Worm (Caenorhabditis elegans) whole organism, young adult: Measurements from ENCODE around the gene R148.5.
A peak's percentile ranks its signal among the peaks of the same experiment; 100 is the strongest.

Experiments used
- D2030.7 ChIP-seq: fragments of 200-800 bp; sonication (Bioruptor generic); IDR thresholded peaks from 2 replicates; pipeline ENCODE4 v1.3.6; 2022; ENCODE audit warnings: missing genetic modification reagents, missing genetic modification characterization, missing compliant biosample characterization
- F10E7.11 ChIP-seq: sonication (generic microtip); optimal IDR thresholded peaks from 2 replicates; lab custom pipeline; 2017; ENCODE audit warnings: mild to moderate bottlenecking, missing genetic modification characterization, moderate library complexity, missing compliant biosample characterization
- F22D6.2 ChIP-seq: sonication (generic microtip); optimal IDR thresholded peaks from 2 replicates; lab custom pipeline; 2016; ENCODE audit warnings: mild to moderate bottlenecking, missing genetic modification characterization, missing compliant biosample characterization
- F52B5.7 ChIP-seq: sonication (generic microtip); optimal IDR thresholded peaks from 2 replicates; lab custom pipeline; 2016; ENCODE audit warnings: mild to moderate bottlenecking, missing genetic modification characterization, missing compliant biosample characterization
- F57A8.1 ChIP-seq: fragments of 200-800 bp; sonication (Bioruptor generic); optimal IDR thresholded peaks from 2 replicates; lab custom pipeline; 2018; ENCODE audit warnings: mild to moderate bottlenecking, missing genetic modification characterization, moderate library complexity, missing compliant biosample characterization
- Y53G8AR.9 ChIP-seq: fragments of 200-800 bp; sonication (Bioruptor generic); conservative IDR thresholded peaks from 2 replicates; pipeline ENCODE4 v1.3.6; 2022; ENCODE audit warnings: missing genetic modification reagents, missing genetic modification characterization, missing compliant biosample characterization
- akir-1 ChIP-seq: fragments of 200-800 bp; sonication (Bioruptor generic); optimal IDR thresholded peaks from 2 replicates; lab custom pipeline; 2018; ENCODE audit warnings: mild to moderate bottlenecking, missing genetic modification characterization, moderate library complexity, missing compliant biosample characterization
- attf-5 ChIP-seq: fragments of 200-800 bp; sonication (Bioruptor generic); optimal IDR thresholded peaks from 2 replicates; lab custom pipeline; 2018; ENCODE audit warnings: mild to moderate bottlenecking, missing genetic modification characterization, missing compliant biosample characterization
- cebp-2 ChIP-seq: fragments of 200-800 bp; sonication (Bioruptor generic); IDR thresholded peaks from 2 replicates; pipeline ENCODE4 v1.3.6; 2022; ENCODE audit warnings: missing genetic modification characterization, missing compliant biosample characterization
- ceh-58 ChIP-seq: fragments of 200-800 bp; sonication (Bioruptor generic); IDR thresholded peaks from 2 replicates; pipeline ENCODE4 v1.3.6; 2022; ENCODE audit warnings: missing genetic modification characterization, missing compliant biosample characterization
- efl-1 ChIP-seq: fragments of 150-350 bp; optimal IDR thresholded peaks from 2 replicates; lab custom pipeline; 2014; ENCODE audit warnings: missing biosample characterization, missing genetic modification reagents, missing genetic modification characterization
- egl-18 ChIP-seq: fragments of 200-800 bp; sonication (Bioruptor generic); IDR thresholded peaks from 2 replicates; pipeline ENCODE4 v1.3.6; 2022; ENCODE audit warnings: missing genetic modification reagents, missing genetic modification characterization, missing compliant biosample characterization
- egrh-3 ChIP-seq: fragments of 200-800 bp; sonication (Bioruptor generic); IDR thresholded peaks from 2 replicates; pipeline ENCODE4 v1.3.6; 2022; ENCODE audit warnings: missing genetic modification reagents, missing genetic modification characterization, missing compliant biosample characterization
- ekl-4 ChIP-seq: fragments of 200-800 bp; sonication (Bioruptor generic); IDR thresholded peaks from 2 replicates; pipeline ENCODE4 v1.3.6; 2022; ENCODE audit warnings: missing genetic modification reagents, missing genetic modification characterization, missing compliant biosample characterization
- fkh-3 ChIP-seq: sonication (generic microtip); optimal IDR thresholded peaks from 2 replicates; lab custom pipeline; 2016; ENCODE audit warnings: mild to moderate bottlenecking, missing genetic modification characterization, missing compliant biosample characterization
- gei-17 ChIP-seq: fragments of 200-800 bp; sonication (Bioruptor generic); optimal IDR thresholded peaks from 2 replicates; lab custom pipeline; 2018; ENCODE audit warnings: mild to moderate bottlenecking, missing genetic modification characterization, missing compliant biosample characterization
- him-1 ChIP-seq: sonication (generic microtip); optimal IDR thresholded peaks from 2 replicates; lab custom pipeline; 2016; ENCODE audit warnings: missing genotype, missing genetic modification reagents, missing genetic modification characterization, missing compliant biosample characterization
- hmg-1.2 ChIP-seq: fragments of 200-800 bp; sonication (Bioruptor generic); IDR thresholded peaks from 2 replicates; pipeline ENCODE4 v1.3.6; 2022; ENCODE audit warnings: missing genetic modification reagents, missing genetic modification characterization, missing compliant biosample characterization
- hmg-20 ChIP-seq: fragments of 200-800 bp; sonication (Bioruptor generic); IDR thresholded peaks from 2 replicates; pipeline ENCODE4 v1.3.6; 2022; ENCODE audit warnings: missing genetic modification reagents, missing genetic modification characterization, missing compliant biosample characterization
- hrde-1 ChIP-seq: sonication (generic microtip); optimal IDR thresholded peaks from 2 replicates; lab custom pipeline; 2016; ENCODE audit warnings: missing genetic modification characterization, mild to moderate bottlenecking, missing compliant biosample characterization, moderate library complexity, missing genotype, missing genetic modification reagents, borderline replicate concordance
- hsf-1 ChIP-seq: fragments of 200-800 bp; sonication (Bioruptor generic); IDR thresholded peaks from 2 replicates; pipeline ENCODE4 v1.3.6; 2022; ENCODE audit warnings: missing genetic modification reagents, missing genetic modification characterization, missing compliant biosample characterization
- let-526 ChIP-seq: fragments of 200-800 bp; sonication (Bioruptor generic); IDR thresholded peaks from 2 replicates; pipeline ENCODE4 v1.3.6; 2022; ENCODE audit warnings: missing genetic modification reagents, missing genetic modification characterization, missing compliant biosample characterization
- lin-54 ChIP-seq: fragments of 200-800 bp; sonication (Bioruptor generic); optimal IDR thresholded peaks from 2 replicates; lab custom pipeline; 2018; ENCODE audit warnings: mild to moderate bottlenecking, missing genetic modification characterization, missing compliant biosample characterization
- lsy-27 ChIP-seq: sonication (generic microtip); optimal IDR thresholded peaks from 2 replicates; lab custom pipeline; 2017; ENCODE audit warnings: missing genetic modification characterization, mild to moderate bottlenecking, missing compliant biosample characterization, antibody characterized with exemption, missing genotype, borderline replicate concordance; ENCODE audit not compliant: insufficient read depth
- madf-3 ChIP-seq: fragments of 200-800 bp; sonication (Bioruptor generic); IDR thresholded peaks from 2 replicates; pipeline ENCODE4 v1.3.6; 2022; ENCODE audit warnings: missing genetic modification reagents, missing genetic modification characterization, missing compliant biosample characterization
- madf-8 ChIP-seq: fragments of 200-800 bp; sonication (Bioruptor generic); conservative IDR thresholded peaks from 2 replicates; pipeline ENCODE4 v1.3.6; 2022; ENCODE audit warnings: missing genetic modification reagents, missing genetic modification characterization, missing compliant biosample characterization
- mcd-1 ChIP-seq: fragments of 200-800 bp; sonication (Bioruptor generic); IDR thresholded peaks from 2 replicates; pipeline ENCODE4 v1.3.6; 2022; ENCODE audit warnings: missing genetic modification reagents, missing genetic modification characterization, missing compliant biosample characterization
- nfya-1 ChIP-seq: sonication (generic microtip); optimal IDR thresholded peaks from 2 replicates; lab custom pipeline; 2017; ENCODE audit warnings: antibody characterized with exemption, missing compliant biosample characterization, missing genetic modification characterization, borderline replicate concordance; ENCODE audit not compliant: insufficient read depth
- nhr-90 ChIP-seq: sonication (generic microtip); optimal IDR thresholded peaks from 2 replicates; lab custom pipeline; 2016; ENCODE audit warnings: missing genotype, mild to moderate bottlenecking, missing genetic modification characterization, missing compliant biosample characterization
- rec-8 ChIP-seq, 2 experiments: sonication (generic microtip); optimal IDR thresholded peaks; 2 replicates each; lab custom pipeline; 2016; ENCODE audit warnings: mild to moderate bottlenecking in 2 of 2, missing genetic modification characterization in 2 of 2, missing genetic modification reagents in 2 of 2, missing genotype in 2 of 2, missing biosample characterization in 1 of 2, missing compliant biosample characterization in 1 of 2, moderate library complexity in 1 of 2
- repo-1 ChIP-seq: sonication (generic microtip); optimal IDR thresholded peaks from 2 replicates; lab custom pipeline; 2017; ENCODE audit warnings: mild to moderate bottlenecking, missing genetic modification characterization, missing compliant biosample characterization
- snpc-1.1 ChIP-seq: sonication (generic microtip); optimal IDR thresholded peaks from 2 replicates; lab custom pipeline; 2017; ENCODE audit warnings: missing genetic modification characterization, mild to moderate bottlenecking, missing compliant biosample characterization, antibody characterized with exemption, moderate library complexity, missing genotype, missing genetic modification reagents; ENCODE audit not compliant: insufficient read depth
- snpc-4 ChIP-seq, 5 experiments: fragments of 150-350 bp in 1 of 5; sonication (generic microtip) in 4 of 5; optimal IDR thresholded peaks; 2 replicates each; lab custom pipeline; 2014 to 2018; ENCODE audit warnings: missing genetic modification characterization in 5 of 5, missing biosample characterization in 3 of 5, antibody characterized with exemption in 2 of 5, mild to moderate bottlenecking in 2 of 5, missing compliant biosample characterization in 2 of 5, missing genotype in 2 of 5, moderate library complexity in 2 of 5, missing genetic modification reagents in 1 of 5
- tbp1 ChIP-seq: fragments of 200-800 bp; sonication (Bioruptor generic); optimal IDR thresholded peaks from 2 replicates; lab custom pipeline; 2018; ENCODE audit warnings: mild to moderate bottlenecking, missing genetic modification characterization, missing compliant biosample characterization
- tbx-9 ChIP-seq: sonication (generic microtip); optimal IDR thresholded peaks from 2 replicates; lab custom pipeline; 2016; ENCODE audit warnings: borderline replicate concordance, missing genetic modification characterization, inconsistent platforms, missing compliant biosample characterization
- unc-130 ChIP-seq: sonication (generic microtip); optimal IDR thresholded peaks from 2 replicates; lab custom pipeline; 2016; ENCODE audit warnings: missing genetic modification reagents, missing genetic modification characterization, missing compliant biosample characterization
- xnd-1 ChIP-seq: sonication (generic microtip); optimal IDR thresholded peaks from 2 replicates; lab custom pipeline; 2016; ENCODE audit warnings: missing genotype, missing genetic modification reagents, missing genetic modification characterization, missing compliant biosample characterization
- zfh-2 ChIP-seq: fragments of 200-800 bp; sonication (Bioruptor generic); conservative IDR thresholded peaks from 2 replicates; pipeline ENCODE4 v1.3.6; 2022; ENCODE audit warnings: missing genetic modification reagents, missing genetic modification characterization, missing compliant biosample characterization
- ztf-18 ChIP-seq: sonication (generic microtip); optimal IDR thresholded peaks from 2 replicates; lab custom pipeline; 2016; ENCODE audit warnings: missing genotype, mild to moderate bottlenecking, missing genetic modification characterization, missing compliant biosample characterization
- ztf-25 ChIP-seq: fragments of 200-800 bp; sonication (Bioruptor generic); IDR thresholded peaks from 2 replicates; pipeline ENCODE4 v1.3.6; 2022; ENCODE audit warnings: missing genetic modification reagents, missing genetic modification characterization, missing compliant biosample characterization

The R148.5 gene

DNA sequence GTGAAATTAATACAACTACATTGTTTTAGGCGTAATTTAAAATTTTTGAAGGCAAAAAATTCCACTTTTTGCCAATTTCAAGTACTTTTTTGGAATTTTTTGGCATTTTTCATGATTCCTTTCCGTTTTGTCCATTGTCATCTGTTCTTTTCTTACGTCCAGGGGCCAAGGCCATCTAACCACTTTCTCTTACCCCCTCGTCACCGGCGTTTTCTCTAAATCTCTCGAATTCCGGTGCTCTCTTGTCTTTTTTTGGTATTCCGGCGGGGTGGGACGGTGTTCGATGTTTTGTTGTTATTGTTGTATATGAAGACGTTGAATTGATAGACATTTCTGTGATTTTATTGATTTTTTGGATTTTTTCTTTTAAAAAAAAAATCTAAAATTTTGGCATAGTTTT is 3.8 kb upstream of the R148.5 start:
- peak; percentile 55; the same call in 1 of the 2 replicates for TF ChIP-seq hmg-1.2 (GFP tag; lab: Robert Waterston, UW)
- no peak for TF ChIP-seq snpc-1.1 (tag; lab: Kevin White, UChicago)

DNA sequence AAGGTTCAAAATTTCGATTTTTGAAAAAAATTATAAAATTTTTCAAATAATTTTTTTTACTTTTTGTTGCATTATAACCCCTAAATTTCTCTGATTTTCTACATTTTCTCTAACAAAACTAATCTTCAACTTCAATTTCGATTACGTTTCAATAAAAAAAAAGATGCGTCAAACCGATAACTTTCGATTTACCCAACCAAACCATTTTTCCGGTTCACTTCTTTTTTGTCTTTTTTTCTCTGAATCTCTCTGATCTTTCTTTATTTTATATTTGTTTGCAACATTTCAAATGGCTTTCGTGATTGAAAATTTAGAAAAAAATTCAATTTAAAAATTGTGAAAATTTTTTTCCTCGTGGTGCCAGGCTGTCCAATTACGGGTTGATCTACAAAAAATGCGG is 2.0 kb upstream of the R148.5 start:
- no peak for TF ChIP-seq hrde-1 (tag; lab: Kevin White, UChicago)
- TF ChIP-seq akir-1 (GFP tag; lab: Kevin White, UChicago), result no peak
- TF ChIP-seq gei-17 (GFP tag; lab: Kevin White, UChicago), result no peak
- TF ChIP-seq cebp-2 (GFP tag; lab: Robert Waterston, UW), result no peak
- TF ChIP-seq mcd-1 (GFP tag; lab: Robert Waterston, UW), result no peak
- no peak for TF ChIP-seq F22D6.2 (tag; lab: Kevin White, UChicago)
- TF ChIP-seq, all 124 proteins: peak for 0

- TF ChIP-seq snpc-4 (GFP tag; optimal IDR thresholded peaks at IDR 0.05; lab: Kevin White, UChicago) (no peak), snpc-4 (tag; optimal IDR thresholded peaks at IDR 0.05; lab: Kevin White, UChicago) (no peak), egrh-3 (GFP tag; lab: Robert Waterston, UW) (peak; percentile 24; the same call in 1 of the 2 replicates), zfh-2 (GFP tag; lab: Robert Waterston, UW) (peak; percentile 72), ceh-58 (GFP tag; lab: Robert Waterston, UW) (0 out of 2 replicates have a peak, but pooled peaks have one; percentile 21)
Observed at ce11 chrIII:3169279-3169678, 3.8 kb downstream of the R148.5 start.

- no peak for TF ChIP-seq gei-17 (GFP tag; lab: Kevin White, UChicago)
- no peak for TF ChIP-seq attf-5
- TF ChIP-seq ztf-25, result no peak
- no peak for TF ChIP-seq tbx-9
- TF ChIP-seq fkh-3 (tag; lab: Kevin White, UChicago), result no peak
- TF ChIP-seq F57A8.1 (GFP tag; lab: Kevin White, UChicago), result no peak
- TF ChIP-seq nfya-1 (tag; lab: Kevin White, UChicago), result no peak
- no peak for TF ChIP-seq unc-130 (GFP tag; lab: Kevin White, UChicago)
- no peak for TF ChIP-seq snpc-4 (GFP tag; optimal IDR thresholded peaks at IDR 0.05; lab: Kevin White, UChicago)
- TF ChIP-seq snpc-4 (tag; optimal IDR thresholded peaks at IDR 0.05; lab: Kevin White, UChicago), result no peak
- no peak for TF ChIP-seq madf-3
- TF ChIP-seq ztf-18, result no peak
- no peak for TF ChIP-seq egl-18
- no peak for TF ChIP-seq F52B5.7 (tag; lab: Kevin White, UChicago)
- TF ChIP-seq let-526 (GFP tag; lab: Robert Waterston, UW), result no peak
- TF ChIP-seq akir-1 (GFP tag; lab: Kevin White, UChicago), result no peak
- TF ChIP-seq hmg-20 (GFP tag; lab: Robert Waterston, UW), result no peak
- TF ChIP-seq F10E7.11 (tag; lab: Kevin White, UChicago), result no peak
- TF ChIP-seq nhr-90 (tag; lab: Kevin White, UChicago), result no peak
- no peak for TF ChIP-seq repo-1 (tag; lab: Kevin White, UChicago)
Observed at ce11 chrIII:3170538-3170937, 5.1 kb downstream of the R148.5 start.

DNA sequence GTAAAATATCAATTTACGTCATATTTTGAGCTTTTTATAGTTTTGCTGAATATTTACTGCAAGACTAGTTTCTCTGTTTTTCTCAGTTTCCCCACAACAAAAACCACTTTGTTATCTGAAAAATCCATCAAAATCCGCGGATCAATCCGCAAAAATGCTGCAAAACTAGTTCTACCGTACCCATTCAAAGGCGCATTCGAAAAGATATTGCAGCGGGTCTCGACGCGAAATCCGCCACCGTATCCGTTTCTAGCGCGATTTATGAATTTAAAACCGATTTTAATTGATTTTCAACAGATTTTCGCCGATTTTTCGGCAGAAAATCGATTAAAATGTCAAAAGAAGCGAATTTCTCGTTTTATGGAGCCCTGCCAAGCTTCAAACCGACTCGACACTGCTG is 5.9 kb downstream of the R148.5 start, which contains the start of gene R148.4:
TSS of gene R148.4 (plus strand) at position 211 of the 400 bp plus-strand sequence.
- TF ChIP-seq ztf-18, result peak; percentile 52
- TF ChIP-seq rec-8 (tag; optimal IDR thresholded peaks at IDR 0.05; lab: Kevin White, UChicago), result no peak
- TF ChIP-seq D2030.7 (GFP tag; lab: Robert Waterston, UW), result peak; percentile 87
- peak; percentile 72 for TF ChIP-seq efl-1 (GFP tag; lab: Kevin White, UChicago)
- peak; percentile 89 for TF ChIP-seq madf-8 (GFP tag; lab: Robert Waterston, UW)
- 0 out of 2 replicates have a peak, but pooled peaks have one; percentile 46 for TF ChIP-seq hsf-1
- peak; percentile 67 for TF ChIP-seq lin-54 (GFP tag; lab: Kevin White, UChicago)
- TF ChIP-seq Y53G8AR.9 (GFP tag; lab: Robert Waterston, UW), result no peak
- TF ChIP-seq lsy-27 (tag; lab: Kevin White, UChicago), result no peak
- peak; percentile 63 for TF ChIP-seq mcd-1 (GFP tag; lab: Robert Waterston, UW)
- TF ChIP-seq tbp1, result peak; percentile 54
- TF ChIP-seq ekl-4 (GFP tag; lab: Robert Waterston, UW), result 0 out of 2 replicates have a peak, but pooled peaks have one; percentile 32
- TF ChIP-seq him-1, result peak; percentile 39
- peak; percentile 96 for TF ChIP-seq xnd-1 (tag; lab: Kevin White, UChicago)
